Worm (Caenorhabditis elegans) whole organism, late embryonic: Measurements from ENCODE around the gene K08F11.1.

ENCODE experiments used
- ceh-9 ChIP-seq: sonication (generic microtip); optimal IDR thresholded peaks from 2 replicates; lab custom pipeline; 2016; ENCODE audit warnings: mild to moderate bottlenecking, missing genetic modification characterization, inconsistent platforms, missing compliant biosample characterization
- eyg-1 ChIP-seq: sonication (generic microtip); optimal IDR thresholded peaks from 2 replicates; lab custom pipeline; 2016; ENCODE audit warnings: missing genotype, missing genetic modification characterization, missing compliant biosample characterization
- fax-1 ChIP-seq: sonication (generic microtip); optimal IDR thresholded peaks from 2 replicates; lab custom pipeline; 2016; ENCODE audit warnings: missing genotype, missing genetic modification characterization, missing compliant biosample characterization
- hlh-30 ChIP-seq: sonication (generic microtip); optimal IDR thresholded peaks from 2 replicates; lab custom pipeline; 2017; ENCODE audit warnings: antibody characterized with exemption, missing genetic modification characterization, missing compliant biosample characterization; ENCODE audit not compliant: insufficient read depth
- nhr-11 ChIP-seq: fragments of 150-350 bp; optimal IDR thresholded peaks from 2 replicates; lab custom pipeline; 2014; ENCODE audit warnings: missing biosample characterization, missing genetic modification characterization
- pqm-1 ChIP-seq: sonication (generic microtip); optimal IDR thresholded peaks from 2 replicates; lab custom pipeline; 2016; ENCODE audit warnings: missing genetic modification characterization, missing compliant biosample characterization
- rnt-1 ChIP-seq: sonication (generic microtip); optimal IDR thresholded peaks from 2 replicates; lab custom pipeline; 2016; ENCODE audit warnings: missing genetic modification characterization, missing compliant biosample characterization
- sdc-2 ChIP-seq: sonication (generic microtip); optimal IDR thresholded peaks from 2 replicates; lab custom pipeline; 2016; ENCODE audit warnings: missing genotype, missing genetic modification characterization, missing compliant biosample characterization
- sox-2 ChIP-seq: fragments of 200-800 bp; sonication (Bioruptor generic); IDR thresholded peaks from 2 replicates; pipeline ENCODE4 v1.3.6; 2022; ENCODE audit warnings: missing genetic modification reagents, missing genetic modification characterization, missing compliant biosample characterization
- unc-86 ChIP-seq: sonication (generic microtip); optimal IDR thresholded peaks from 2 replicates; lab custom pipeline; 2016; ENCODE audit warnings: missing genetic modification characterization, missing compliant biosample characterization

DNA sequence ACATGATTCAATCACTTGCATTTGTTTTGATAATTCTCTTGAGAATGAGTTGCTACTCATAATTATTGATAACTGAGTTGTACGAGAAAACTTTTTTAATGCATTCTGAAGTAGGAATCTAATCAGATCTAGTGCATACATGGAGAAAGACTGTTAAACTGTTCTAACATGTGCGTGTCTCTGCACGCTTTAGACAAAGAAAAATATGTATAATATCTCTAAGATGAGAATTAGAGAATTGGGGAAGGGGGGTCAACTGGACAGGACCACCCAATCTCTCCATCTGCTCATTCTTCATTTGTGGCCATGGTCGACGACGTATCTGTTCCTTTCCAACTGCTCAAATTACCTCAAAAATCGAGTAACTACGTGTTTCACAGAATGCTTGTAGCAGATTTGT, 12.6 kb downstream of the K08F11.1 start, which contains the start of gene fbxb-78:
- TF ChIP-seq rnt-1 (tag; lab: Kevin White, UChicago), result no peak
- TF ChIP-seq pqm-1 (tag; lab: Kevin White, UChicago), result no peak
- no peak for TF ChIP-seq fax-1 (tag; lab: Kevin White, UChicago)
- TF ChIP-seq unc-86 (tag; lab: Kevin White, UChicago), result no peak
- no peak for TF ChIP-seq ceh-9 (tag; lab: Kevin White, UChicago)
- no peak for TF ChIP-seq sox-2 (GFP tag; lab: Robert Waterston, UW)
- no peak for TF ChIP-seq nhr-11 (tag; lab: Kevin White, UChicago)
- no peak for TF ChIP-seq hlh-30 (tag; lab: Kevin White, UChicago)
- TF ChIP-seq eyg-1 (tag; lab: Kevin White, UChicago), result no peak
- TF ChIP-seq sdc-2 (tag; lab: Kevin White, UChicago), result no peak
